Fruit fly (Drosophila melanogaster): Measurements from ENCODE around the gene ush.

The ush gene

DNA sequence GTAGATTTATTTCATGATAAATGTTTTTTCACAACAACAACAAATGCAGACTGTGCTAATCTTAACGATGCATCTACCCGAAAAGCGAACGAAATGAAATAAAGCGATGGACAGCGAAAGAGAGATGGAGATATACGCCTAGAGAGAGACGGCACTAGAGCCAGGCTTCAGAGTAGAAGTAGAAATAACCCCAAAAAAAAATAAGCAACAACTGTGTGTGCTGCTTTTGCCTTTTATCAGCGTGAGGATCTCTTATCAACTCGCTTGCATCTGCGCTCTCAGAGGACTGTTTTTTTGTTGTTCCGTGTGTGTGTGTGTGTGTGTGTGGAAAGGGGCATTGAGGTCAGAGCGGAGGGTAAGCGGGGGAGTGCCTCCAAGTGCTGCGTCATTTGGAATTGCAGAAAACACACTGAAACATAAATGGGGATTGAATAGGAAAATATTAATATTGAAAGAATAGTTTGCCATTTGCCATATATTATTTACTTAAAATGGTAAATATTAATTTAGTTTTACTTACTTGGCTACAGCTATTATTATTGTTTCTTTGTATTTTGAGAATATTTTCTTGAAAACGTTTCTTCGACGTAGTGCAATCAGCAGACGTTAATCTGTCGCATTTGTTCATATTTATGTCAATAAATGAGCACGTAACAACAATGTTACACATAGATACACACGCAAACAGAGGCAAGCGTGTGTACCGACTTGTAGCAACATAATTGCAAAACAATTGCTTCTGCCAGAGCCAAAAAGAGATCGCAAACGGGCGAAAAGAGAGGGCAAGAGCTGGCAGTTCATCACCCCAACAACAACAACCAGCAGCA, 45.2 kb downstream of the ush start (continued):
- TF ChIP-seq grn (GFP tag; optimal IDR thresholded peaks at IDR 0.05) (peak; percentile 100), sqz (GFP tag; optimal IDR thresholded peaks at IDR 0.05) (peak; percentile 94), CG2678 (tag; optimal IDR thresholded peaks at IDR 0.05) (no peak), CG10979 (tag; optimal IDR thresholded peaks at IDR 0.05) (no peak), p53 (GFP tag; optimal IDR thresholded peaks at IDR 0.05) (no peak), maf-S (GFP tag; optimal IDR thresholded peaks at IDR 0.05) (no peak), klu (GFP tag; IDR thresholded peaks at IDR 0.05) (no peak), CG3163 (GFP tag; optimal IDR thresholded peaks at IDR 0.05) (no peak), CG12769 (tag; optimal IDR thresholded peaks at IDR 0.05) (no peak), gt (GFP tag; IDR thresholded peaks at IDR 0.05) (no peak), BtbVII (GFP tag; optimal IDR thresholded peaks at IDR 0.05) (no peak), Mes4 (GFP tag; optimal IDR thresholded peaks at IDR 0.05) (no peak), ftz-f1 (GFP tag; optimal IDR thresholded peaks at IDR 0.05) (no peak), unpg (GFP tag; optimal IDR thresholded peaks at IDR 0.05) (peak; percentile 8), CG11398 (GFP tag; optimal IDR thresholded peaks at IDR 0.05) (no peak), Deaf1 (tag; optimal IDR thresholded peaks at IDR 0.05) (peak; percentile 0), pan (optimal IDR thresholded peaks at IDR 0.05) (no peak), pan (GFP tag; optimal IDR thresholded peaks at IDR 0.05 in 1 of 2, IDR thresholded peaks at IDR 0.05 in 1 of 2) (no peak), knrl (GFP tag; IDR thresholded peaks at IDR 0.05; ENCODE audit: partially characterized antibody) (0 out of 3 replicates have a peak, but pooled peaks have one; percentile 16), Asciz (GFP tag; optimal IDR thresholded peaks at IDR 0.05) (peak; percentile 32), Camta (GFP tag; optimal IDR thresholded peaks at IDR 0.05) (no peak), CG3847 (GFP tag; IDR thresholded peaks at IDR 0.05) (no peak; the same call in 1 of the 2 replicates), so (GFP tag; IDR thresholded peaks at IDR 0.05) (no peak; the same call in 2 of the 3 replicates), CG1603 (tag; optimal IDR thresholded peaks at IDR 0.05) (peak; percentile 13), cg (GFP tag; optimal IDR thresholded peaks at IDR 0.05) (peak; percentile 65), sens (GFP tag) (peak; percentile 55), Hand (GFP tag; optimal IDR thresholded peaks at IDR 0.05) (no peak), dimm (GFP tag; IDR thresholded peaks at IDR 0.05) (no peak), CG6683 (GFP tag; optimal IDR thresholded peaks at IDR 0.05) (no peak), croc (GFP tag; conservative IDR thresholded peaks at IDR 0.05) (no peak), sens-2 (GFP tag; IDR thresholded peaks at IDR 0.05) (no peak), zfh2 (GFP tag; optimal IDR thresholded peaks at IDR 0.05) (no peak), Rfx (GFP tag; IDR thresholded peaks at IDR 0.05) (no peak), oc (tag; optimal IDR thresholded peaks at IDR 0.05) (peak; percentile 38), CG12219 (GFP tag; optimal IDR thresholded peaks at IDR 0.05) (no peak), MESR4 (GFP tag; optimal IDR thresholded peaks at IDR 0.05) (no peak), CG10959 (GFP tag; IDR thresholded peaks at IDR 0.05) (no peak), sr (GFP tag; IDR thresholded peaks at IDR 0.05) (0 out of 3 replicates have a peak, but pooled peaks have one; percentile 5), CG3407 (GFP tag; optimal IDR thresholded peaks at IDR 0.05) (no peak), CG4424 (GFP tag; optimal IDR thresholded peaks at IDR 0.05) (no peak), CG7357 (GFP tag; IDR thresholded peaks at IDR 0.05) (no peak), twi (tag; optimal IDR thresholded peaks at IDR 0.05) (no peak), CG7928 (GFP tag; optimal IDR thresholded peaks at IDR 0.05) (no peak), Nf-YC (tag; optimal IDR thresholded peaks at IDR 0.05) (peak; percentile 51), shn (GFP tag; optimal IDR thresholded peaks at IDR 0.05) (no peak), da (GFP tag; optimal IDR thresholded peaks at IDR 0.05) (no peak), CG17328 (GFP tag; IDR thresholded peaks at IDR 0.05) (0 out of 2 replicates have a peak, but pooled peaks have one; percentile 13), CG6254 (GFP tag; optimal IDR thresholded peaks at IDR 0.05) (no peak), az2 (GFP tag; optimal IDR thresholded peaks at IDR 0.05) (no peak), vvl (GFP tag; IDR thresholded peaks at IDR 0.05) (no peak)

All from whole organism, embryonic.